Worm (Caenorhabditis elegans) whole organism, L4/young adult: Measurements from ENCODE around the gene C29F9.6.

Source experiments
- dao-5 ChIP-seq: sonication (generic microtip); optimal IDR thresholded peaks from 2 replicates; lab custom pipeline; 2016; ENCODE audit warnings: missing genotype, missing genetic modification characterization, moderate library complexity, missing compliant biosample characterization
- him-1 ChIP-seq: sonication (generic microtip); optimal IDR thresholded peaks from 2 replicates; lab custom pipeline; 2016; ENCODE audit warnings: missing genotype, missing genetic modification reagents, missing genetic modification characterization, missing compliant biosample characterization

- TF ChIP-seq dao-5 (tag; lab: Kevin White, UChicago) = no peak
- no peak for TF ChIP-seq him-1 (tag; lab: Kevin White, UChicago)
These were observed 16.9 kb downstream of the C29F9.6 start for ce11 chrIII:131627-132026.
